Fruit fly (Drosophila melanogaster) S2 (cell line): ENCODE results near the gene dysc.

Experiments used
- CG8478 ChIP-seq: fragments of >200 bp; optimal IDR thresholded peaks from 2 replicates; lab custom pipeline; 2018
- CTCF ChIP-seq, 2 experiments: fragments of >200 bp; optimal IDR thresholded peaks; 2 replicates each; lab custom pipeline; 2018

Gene dysc

dm6 chr3L:13923332-13924272 is 20.6 kb upstream of the dysc start:
- TF ChIP-seq CTCF (optimal IDR thresholded peaks at IDR 0.05; lab: Kevin White, UChicago), result no peak
- TF ChIP-seq CG8478 (lab: Kevin White, UChicago), result no peak

DNA sequence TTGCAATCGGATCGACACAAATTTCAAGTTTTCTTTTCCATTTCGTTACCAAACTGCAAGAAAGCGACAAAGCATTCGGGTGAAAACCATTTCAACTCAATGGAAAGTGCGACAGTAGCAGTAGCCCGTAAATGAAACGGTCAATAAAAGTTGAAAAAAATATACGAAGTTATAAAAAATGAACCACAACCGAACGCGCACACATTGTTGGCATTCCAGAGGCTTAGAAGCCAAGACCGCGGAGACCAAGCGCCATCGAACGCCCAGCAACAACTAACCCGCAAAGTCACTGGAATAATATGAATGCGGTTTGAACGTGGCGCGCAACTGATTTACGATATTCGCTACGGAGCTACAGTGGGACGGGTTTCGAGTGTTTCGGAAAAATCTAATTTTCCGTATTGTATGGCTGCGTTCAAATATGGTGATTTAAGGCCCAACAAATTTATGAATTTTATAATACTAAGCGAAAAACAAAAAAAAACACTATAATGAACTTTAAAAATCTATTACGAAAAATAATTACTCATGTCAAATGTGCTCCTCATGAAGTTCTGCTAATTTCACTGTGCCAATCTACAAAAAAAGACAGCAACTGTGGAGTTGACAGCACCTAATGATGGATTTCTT is 19.1 kb upstream of the dysc start:
- TF ChIP-seq CG8478 (lab: Kevin White, UChicago) (no peak), CTCF (optimal IDR thresholded peaks at IDR 0.05; lab: Kevin White, UChicago) (no peak)

- no peak for TF ChIP-seq CTCF (optimal IDR thresholded peaks at IDR 0.05; lab: Kevin White, UChicago)
- no peak for TF ChIP-seq CG8478 (lab: Kevin White, UChicago)
Observed at dm6 chr3L:13920632-13920981, 17.6 kb upstream of the dysc start.

DNA sequence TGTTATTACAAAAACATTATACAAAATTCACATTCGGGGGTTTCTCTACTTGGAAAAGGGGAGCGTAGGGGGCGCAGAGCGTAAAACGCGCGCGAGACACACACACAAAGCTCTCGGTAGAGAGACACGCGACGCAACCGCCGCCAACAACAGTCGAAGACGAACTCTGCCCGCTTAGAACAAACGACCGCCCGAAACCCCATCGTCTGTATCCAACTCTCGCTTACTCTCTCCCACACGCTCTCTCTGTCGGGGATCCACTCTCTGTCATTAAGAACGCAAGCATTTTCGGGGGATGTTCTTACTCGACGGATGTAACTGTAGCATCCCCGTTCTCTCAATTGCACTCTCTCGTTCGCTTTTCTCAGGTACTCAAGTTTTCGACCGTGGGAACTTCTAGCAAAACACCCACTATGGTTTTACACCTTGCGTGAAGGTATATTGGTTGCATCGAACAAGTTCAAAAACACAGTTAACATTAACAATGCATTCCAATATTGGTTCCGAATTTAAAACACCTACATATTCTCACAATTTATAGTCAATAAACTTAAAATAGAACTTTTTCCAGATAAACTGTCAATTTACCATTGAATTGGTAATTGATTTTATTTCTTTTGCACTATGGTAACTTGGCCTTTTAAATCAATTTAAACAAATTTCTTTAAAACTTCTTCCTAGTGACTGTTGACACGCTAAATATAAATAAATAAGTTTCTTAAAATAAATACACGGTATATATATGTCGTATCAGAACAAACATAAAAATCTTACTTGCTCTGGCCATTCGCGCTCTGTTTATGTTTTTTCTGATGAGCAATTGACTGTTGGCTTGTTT is 17.0 kb upstream of the dysc start:
- TF ChIP-seq CTCF (optimal IDR thresholded peaks at IDR 0.05; lab: Kevin White, UChicago) (no peak), CG8478 (lab: Kevin White, UChicago) (no peak)

dm6 chr3L:13918774-13919173 is 15.7 kb upstream of the dysc start:
- TF ChIP-seq CG8478 (lab: Kevin White, UChicago) (no peak), CTCF (optimal IDR thresholded peaks at IDR 0.05; lab: Kevin White, UChicago) (no peak)

DNA sequence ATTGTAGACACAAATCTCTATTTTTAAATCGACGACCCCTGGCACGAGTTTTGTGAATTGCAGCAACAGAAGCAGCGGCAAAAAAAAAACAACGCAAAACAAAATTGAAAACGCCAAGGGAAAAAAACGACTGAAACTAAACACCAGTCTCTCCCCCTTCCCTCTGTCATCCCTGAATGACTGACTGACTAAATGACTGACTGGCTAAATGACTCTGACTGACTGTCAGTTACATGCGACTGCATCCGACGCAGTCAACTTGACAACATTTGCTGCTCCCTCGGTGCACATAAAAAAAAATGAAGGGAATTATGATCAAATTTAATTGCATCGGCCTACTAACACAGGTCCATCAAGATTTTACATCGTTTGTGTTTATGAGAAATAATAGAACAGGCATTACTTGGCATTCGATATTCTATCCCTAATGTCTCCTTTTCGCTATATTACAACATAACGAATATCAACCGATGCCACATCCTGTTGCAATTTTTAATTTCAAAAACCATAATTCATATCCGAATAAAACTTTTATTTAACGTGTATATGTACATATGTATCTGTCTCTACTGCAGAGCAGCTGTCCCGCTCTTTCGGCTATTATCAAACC is 14.7 kb upstream of the dysc start:
- TF ChIP-seq CTCF (optimal IDR thresholded peaks at IDR 0.05; lab: Kevin White, UChicago) (no peak), CG8478 (lab: Kevin White, UChicago) (no peak)

DNA sequence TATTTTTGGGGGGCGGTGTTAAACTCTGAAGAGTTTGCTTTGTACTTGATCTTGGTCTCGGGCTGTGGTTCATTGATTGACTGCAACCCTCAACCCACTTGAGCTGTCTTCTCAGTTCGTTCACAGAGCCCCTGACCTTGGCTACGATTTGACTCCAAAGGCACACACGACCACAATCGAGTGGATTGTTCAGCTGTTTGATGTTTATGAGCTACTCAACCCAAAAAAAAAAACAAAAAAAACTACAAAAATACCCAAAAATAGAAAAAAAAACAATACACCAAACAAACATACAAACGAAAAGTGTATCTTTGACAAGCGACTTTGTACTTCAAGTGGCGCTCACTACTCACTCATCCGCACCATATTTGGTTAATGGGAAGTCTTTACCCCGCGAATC is 11.5 kb upstream of the dysc start:
- TF ChIP-seq CG8478 (lab: Kevin White, UChicago) (no peak), CTCF (optimal IDR thresholded peaks at IDR 0.05; lab: Kevin White, UChicago) (no peak)

dm6 chr3L:13912777-13913176 is 9.7 kb upstream of the dysc start:
- TF ChIP-seq CG8478 (lab: Kevin White, UChicago) (no peak), CTCF (optimal IDR thresholded peaks at IDR 0.05; lab: Kevin White, UChicago) (no peak)

DNA sequence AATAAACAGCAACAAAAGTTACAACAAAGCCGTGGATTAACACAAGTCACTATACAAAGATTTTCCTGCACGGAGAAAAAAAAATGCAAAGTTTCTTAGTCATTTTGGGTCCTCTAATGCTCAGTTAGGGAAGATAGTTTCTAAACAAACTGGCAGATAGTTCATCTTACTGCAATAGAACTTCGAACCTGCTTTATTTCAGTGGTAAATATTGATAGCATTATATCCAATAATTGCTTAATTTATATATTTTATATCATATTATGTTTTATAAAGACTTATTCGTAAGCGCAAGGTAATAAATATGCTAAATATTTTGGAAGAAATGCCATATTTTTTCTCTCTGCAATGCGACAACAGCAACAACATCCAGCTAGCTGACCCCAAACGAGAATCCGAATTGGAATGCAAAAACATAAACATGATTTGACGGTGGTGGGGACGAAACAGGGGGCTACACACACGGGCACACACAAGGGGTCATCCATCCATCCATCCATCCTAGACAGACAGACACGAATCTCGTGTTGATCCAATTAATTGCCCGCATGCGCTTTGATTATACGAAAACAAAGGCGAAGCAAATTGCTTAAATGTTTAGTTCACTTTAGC is 8.7 kb upstream of the dysc start:
- TF ChIP-seq CG8478 (lab: Kevin White, UChicago), result no peak
- TF ChIP-seq CTCF (optimal IDR thresholded peaks at IDR 0.05; lab: Kevin White, UChicago), result no peak

- no peak for TF ChIP-seq CG8478 (lab: Kevin White, UChicago)
- no peak for TF ChIP-seq CTCF (optimal IDR thresholded peaks at IDR 0.05; lab: Kevin White, UChicago)
Observed at dm6 chr3L:13905515-13905914, 2.5 kb upstream of the dysc start.

DNA sequence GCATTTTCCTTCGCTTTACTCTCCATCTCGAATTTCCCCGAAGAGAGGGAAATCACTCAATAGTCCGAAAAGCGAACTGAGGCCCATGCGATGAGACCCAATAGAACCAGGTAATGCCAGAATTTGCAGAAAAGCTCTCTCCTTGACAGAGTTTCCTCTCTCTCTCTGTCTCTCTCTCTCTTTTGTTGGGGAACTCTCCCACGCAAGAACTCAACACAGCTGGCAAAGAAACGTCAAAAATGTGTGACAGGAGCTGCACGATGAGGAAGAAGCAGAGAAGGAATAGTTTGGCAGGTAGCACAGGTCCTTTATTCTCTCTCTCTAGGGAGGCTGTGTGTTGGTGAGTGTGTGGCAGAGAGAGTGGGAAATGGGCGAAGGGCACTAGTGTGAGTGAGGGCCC is 1.4 kb upstream of the dysc start:
- no peak for TF ChIP-seq CG8478 (lab: Kevin White, UChicago)
- no peak for TF ChIP-seq CTCF (optimal IDR thresholded peaks at IDR 0.05; lab: Kevin White, UChicago)

DNA sequence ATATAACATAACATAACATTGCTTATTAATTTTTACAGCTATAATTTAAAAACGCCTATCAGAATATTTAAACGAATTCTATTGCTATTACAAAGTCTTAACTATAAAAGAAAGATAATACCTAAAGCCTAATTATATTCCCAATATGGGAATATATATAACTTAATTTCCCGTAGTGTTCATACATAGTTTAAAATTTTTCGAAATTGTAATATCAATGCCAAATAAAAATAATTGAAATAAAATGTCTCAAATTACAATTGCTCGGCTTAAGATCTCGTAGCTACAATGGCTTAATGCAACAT is 937 bp upstream of the dysc start:
- TF ChIP-seq CG8478 (lab: Kevin White, UChicago), result no peak
- TF ChIP-seq CTCF (optimal IDR thresholded peaks at IDR 0.05; lab: Kevin White, UChicago), result no peak

- TF ChIP-seq CTCF (optimal IDR thresholded peaks at IDR 0.05; lab: Kevin White, UChicago), result no peak
- TF ChIP-seq CG8478 (lab: Kevin White, UChicago), result no peak
Observed at dm6 chr3L:13900635-13901034, 2.4 kb downstream of the dysc start.

DNA sequence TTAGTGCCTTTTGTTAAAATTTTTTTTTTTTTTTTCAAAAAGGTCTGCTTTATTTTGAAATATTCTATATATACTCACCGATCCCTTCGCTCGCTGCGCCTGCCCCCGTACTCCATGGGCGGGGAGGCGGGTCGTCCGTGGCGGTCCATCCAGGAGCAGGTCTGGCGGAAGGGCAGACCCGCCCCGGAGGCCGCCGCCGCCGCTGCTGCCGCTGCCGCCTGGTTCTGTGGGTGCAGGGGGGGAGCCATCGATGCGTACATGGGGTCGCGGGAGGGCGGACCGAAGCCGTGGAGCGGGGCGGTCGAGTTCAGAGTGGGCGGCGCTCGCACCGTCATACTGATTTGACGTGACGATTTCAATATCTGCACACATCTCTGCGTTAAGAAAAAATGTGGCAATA is 15.9 kb downstream of the dysc start:
- TF ChIP-seq CTCF (optimal IDR thresholded peaks at IDR 0.05; lab: Kevin White, UChicago) (no peak), CG8478 (lab: Kevin White, UChicago) (no peak)
